Worm (Caenorhabditis elegans) whole organism, midembryonic: Measurements from ENCODE around the gene fbxa-104.

Experiments
- cog-1 ChIP-seq: sonication (generic microtip); optimal IDR thresholded peaks from 2 replicates; lab custom pipeline; 2016; ENCODE audit warnings: missing genetic modification characterization, missing compliant biosample characterization
- flt-1 ChIP-seq: fragments of 200-800 bp; sonication (Bioruptor generic); IDR thresholded peaks from 2 replicates; pipeline ENCODE4 v1.3.6; 2022; ENCODE audit warnings: missing genetic modification characterization, missing compliant biosample characterization
- med-1 ChIP-seq: sonication (generic microtip); optimal IDR thresholded peaks from 2 replicates; lab custom pipeline; 2017; ENCODE audit warnings: missing genetic modification characterization, mild to moderate bottlenecking, missing compliant biosample characterization, antibody characterized with exemption, missing genetic modification reagents; ENCODE audit not compliant: insufficient read depth
- ref-1 ChIP-seq: fragments of 200-800 bp; sonication (Bioruptor generic); conservative IDR thresholded peaks from 2 replicates; pipeline ENCODE4 v1.3.6; 2022; ENCODE audit warnings: missing genetic modification reagents, missing genetic modification characterization, missing compliant biosample characterization
- tab-1 ChIP-seq: fragments of 200-800 bp; sonication (Bioruptor generic); IDR thresholded peaks from 2 replicates; pipeline ENCODE4 v1.3.6; 2022; ENCODE audit warnings: missing genetic modification characterization, missing compliant biosample characterization
- ztf-23 ChIP-seq: fragments of 200-800 bp; sonication (Bioruptor generic); IDR thresholded peaks from 2 replicates; pipeline ENCODE4 v1.3.6; 2022; ENCODE audit warnings: missing genetic modification reagents, missing genetic modification characterization, missing compliant biosample characterization
- ztf-29 ChIP-seq: fragments of 200-800 bp; sonication (Bioruptor generic); IDR thresholded peaks from 2 replicates; pipeline ENCODE4 v1.3.6; 2022; ENCODE audit warnings: missing genetic modification reagents, missing genetic modification characterization, missing compliant biosample characterization

DNA sequence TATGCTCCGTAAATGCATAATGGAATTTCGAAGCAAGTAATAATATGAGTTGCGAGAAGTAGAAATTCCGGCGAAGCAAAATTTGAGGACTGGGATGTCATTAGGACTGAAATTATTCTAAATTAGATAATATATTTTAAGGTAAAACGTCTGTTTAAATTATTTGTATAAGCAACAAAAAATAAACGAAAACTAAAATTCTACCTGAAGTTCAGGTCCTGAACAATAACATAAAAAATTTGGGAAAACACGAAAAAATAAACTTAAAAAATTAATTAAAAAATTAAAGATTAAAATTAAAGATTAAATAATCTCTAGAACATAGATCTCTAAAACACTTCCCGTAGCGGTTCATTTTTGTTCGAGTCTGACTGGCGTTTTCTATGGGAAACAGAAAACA, 43.7 kb downstream of the fbxa-104 start, which contains the start of gene srh-251:
- no peak for TF ChIP-seq ztf-23 (GFP tag; lab: Robert Waterston, UW)
- no peak for TF ChIP-seq tab-1 (GFP tag; lab: Robert Waterston, UW)
- no peak for TF ChIP-seq ztf-29 (GFP tag; lab: Robert Waterston, UW)
- TF ChIP-seq flt-1 (GFP tag; lab: Robert Waterston, UW) = no peak
- TF ChIP-seq cog-1 (tag; lab: Kevin White, UChicago) = no peak
- TF ChIP-seq med-1 = no peak
- no peak for TF ChIP-seq ref-1 (GFP tag; lab: Robert Waterston, UW)
